Worm (Caenorhabditis elegans): ENCODE measurements around the gene Y22D7AR.2.

DNA sequence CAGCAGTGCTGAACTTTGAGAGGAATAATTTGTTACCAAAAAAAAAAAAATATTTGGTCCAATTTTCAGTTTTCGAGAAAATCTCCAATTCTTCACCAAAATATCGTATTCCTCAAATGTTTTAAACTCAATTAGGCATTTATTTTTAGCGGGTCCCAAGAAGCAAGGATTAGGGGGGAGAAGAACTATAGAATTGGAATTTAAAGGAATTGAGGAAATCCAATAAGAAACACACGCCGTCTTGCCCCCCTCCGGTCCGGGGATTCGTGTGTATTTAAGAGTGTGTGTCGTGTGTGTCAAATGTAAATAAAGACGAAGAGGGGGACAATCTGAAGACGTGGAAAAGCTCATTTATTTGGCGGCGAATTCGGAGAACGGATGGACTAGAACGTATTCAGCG lies 27.7 kb downstream of the Y22D7AR.2 start:
- TF ChIP-seq flt-1 (GFP tag; IDR thresholded peaks at IDR 0.05), result no peak
- TF ChIP-seq ztf-23 (GFP tag; IDR thresholded peaks at IDR 0.05), result no peak
- TF ChIP-seq ztf-29 (GFP tag; IDR thresholded peaks at IDR 0.05), result no peak

Measured in whole organism, midembryonic.